In genomic region chr3L:1647276-1647919, dm6 we compare ENCODE assay signal across 5 fruit fly cellular contexts.
TF ChIP-seq lines count a peak whose summit lies in the region.

CG17249 (minus strand) TSS chr3L:1647464.
Bro (plus strand) TSS chr3L:1647869.

- TF ChIP-seq CTCF in whole organism, embryonic (GFP tag; optimal IDR thresholded peaks at IDR 0.05; lab: Kevin White, UChicago) = no peak

TF ChIP-seq in whole organism, adult, 20 proteins besides CTCF, POLR2A, EP300 and RAD21:
- TF ChIP-seq pad (GFP tag; optimal IDR thresholded peaks at IDR 0.05; lab: Kevin White, UChicago) = peak; percentile 38
- TF ChIP-seq CG33017 (tag; optimal IDR thresholded peaks at IDR 0.05; lab: Kevin White, UChicago) = no peak
- TF ChIP-seq kay (GFP tag; lab: Kevin White, UChicago; ENCODE audit: borderline replicate concordance) = no peak
- TF ChIP-seq cic (GFP tag; optimal IDR thresholded peaks at IDR 0.05; lab: Kevin White, UChicago) = peak; percentile 19
- no peak for TF ChIP-seq CG7045 (GFP tag; optimal IDR thresholded peaks at IDR 0.05; lab: Kevin White, UChicago)
- peak; percentile 3 for TF ChIP-seq Clk (GFP tag; optimal IDR thresholded peaks at IDR 0.05; lab: Kevin White, UChicago)
- peak; percentile 76 for TF ChIP-seq CG1620 (GFP tag; optimal IDR thresholded peaks at IDR 0.05; lab: Kevin White, UChicago)
- peak; percentile 34 for TF ChIP-seq ovo (GFP tag; optimal IDR thresholded peaks at IDR 0.05; lab: Kevin White, UChicago)
- TF ChIP-seq bab1 (GFP tag; optimal IDR thresholded peaks at IDR 0.05; lab: Kevin White, UChicago) = peak; percentile 32
- peak; percentile 99 for TF ChIP-seq CG14711 (tag; optimal IDR thresholded peaks at IDR 0.05; lab: Kevin White, UChicago)
- TF ChIP-seq Mnt (GFP tag; optimal IDR thresholded peaks at IDR 0.05; lab: Kevin White, UChicago) = peak; percentile 28
- TF ChIP-seq Hr96 (GFP tag; optimal IDR thresholded peaks at IDR 0.05; lab: Kevin White, UChicago) = no peak
- TF ChIP-seq toe (GFP tag; optimal IDR thresholded peaks at IDR 0.05; lab: Kevin White, UChicago) = peak; percentile 26
- TF ChIP-seq Crg-1 (GFP tag; optimal IDR thresholded peaks at IDR 0.05; lab: Kevin White, UChicago) = peak; percentile 69
- TF ChIP-seq CG5204 (GFP tag; optimal IDR thresholded peaks at IDR 0.05; lab: Kevin White, UChicago) = no peak
- TF ChIP-seq CG7101 (tag; optimal IDR thresholded peaks at IDR 0.05; lab: Kevin White, UChicago) = peak; percentile 57
TF ChIP-seq in whole organism, adult: peak in this region for 11.

TF ChIP-seq in whole organism, embryonic, 481 proteins besides CTCF, POLR2A, EP300 and RAD21 (continues in another document):
- TF ChIP-seq repo (GFP tag; optimal IDR thresholded peaks at IDR 0.05; lab: Kevin White, UChicago) (no peak), Hey (tag; optimal IDR thresholded peaks at IDR 0.05; lab: Kevin White, UChicago) (no peak), Atf3 (GFP tag; optimal IDR thresholded peaks at IDR 0.05; lab: Kevin White, UChicago) (no peak), Hr78 (GFP tag; optimal IDR thresholded peaks at IDR 0.05; lab: Kevin White, UChicago) (no peak), CG6854 (GFP tag; optimal IDR thresholded peaks at IDR 0.05; lab: Kevin White, UChicago) (no peak), chif (GFP tag; optimal IDR thresholded peaks at IDR 0.05; lab: Kevin White, UChicago) (no peak), so (GFP tag; IDR thresholded peaks at IDR 0.05; lab: Robert Waterston, UW) (no peak), H15 (GFP tag; IDR thresholded peaks at IDR 0.05; lab: Robert Waterston, UW) (no peak), CG17328 (GFP tag; IDR thresholded peaks at IDR 0.05; lab: Robert Waterston, UW) (no peak), cato (GFP tag; optimal IDR thresholded peaks at IDR 0.05; lab: Kevin White, UChicago; ENCODE audit: borderline replicate concordance) (no peak), fd64A (GFP tag; optimal IDR thresholded peaks at IDR 0.05; lab: Kevin White, UChicago) (no peak), CG42726 (GFP tag; IDR thresholded peaks at IDR 0.05; lab: Robert Waterston, UW; ENCODE audit: partially characterized antibody) (no peak), CG15269 (tag; optimal IDR thresholded peaks at IDR 0.05; lab: Kevin White, UChicago) (no peak), sr (GFP tag; IDR thresholded peaks at IDR 0.05; lab: Robert Waterston, UW) (no peak), gsb (GFP tag; IDR thresholded peaks at IDR 0.05; lab: Robert Waterston, UW) (no peak), CG13424 (tag; optimal IDR thresholded peaks at IDR 0.05; lab: Kevin White, UChicago) (no peak), Xrp1 (GFP tag; IDR thresholded peaks at IDR 0.05; lab: Robert Waterston, UW) (no peak), CG3163 (GFP tag; optimal IDR thresholded peaks at IDR 0.05; lab: Kevin White, UChicago) (peak; percentile 52), lmd (GFP tag; IDR thresholded peaks at IDR 0.05; lab: Robert Waterston, UW) (no peak), dm (GFP tag; optimal IDR thresholded peaks at IDR 0.05; lab: Kevin White, UChicago) (peak; percentile 39)

TF ChIP-seq in whole organism, prepupa, 60 proteins besides CTCF, POLR2A, EP300 and RAD21:
- TF ChIP-seq CG32006 (GFP tag; optimal IDR thresholded peaks at IDR 0.05; lab: Kevin White, UChicago) (no peak), esn (GFP tag; optimal IDR thresholded peaks at IDR 0.05; lab: Kevin White, UChicago) (peak; percentile 29), CG11762 (GFP tag; optimal IDR thresholded peaks at IDR 0.05; lab: Kevin White, UChicago; ENCODE audit: insufficient read depth) (no peak), CG31627 (GFP tag; optimal IDR thresholded peaks at IDR 0.05; lab: Kevin White, UChicago) (peak; percentile 53), Sox14 (GFP tag; optimal IDR thresholded peaks at IDR 0.05; lab: Kevin White, UChicago) (peak; percentile 64), CG3919 (GFP tag; optimal IDR thresholded peaks at IDR 0.05; lab: Kevin White, UChicago) (peak; percentile 13), CG1621 (tag; optimal IDR thresholded peaks at IDR 0.05; lab: Kevin White, UChicago) (peak; percentile 78), ss (GFP tag; optimal IDR thresholded peaks at IDR 0.05; lab: Kevin White, UChicago) (no peak), CG15336 (GFP tag; IDR thresholded peaks at IDR 0.05; lab: Robert Waterston, UW) (no peak), lz (GFP tag; optimal IDR thresholded peaks at IDR 0.05; lab: Kevin White, UChicago) (peak; percentile 27), pdm3 (GFP tag; optimal IDR thresholded peaks at IDR 0.05; lab: Kevin White, UChicago) (no peak), CG10631 (GFP tag; optimal IDR thresholded peaks at IDR 0.05; lab: Kevin White, UChicago) (no peak), topi (GFP tag; optimal IDR thresholded peaks at IDR 0.05; lab: Kevin White, UChicago) (peak; percentile 11), Eip78C (GFP tag; lab: Kevin White, UChicago) (peak; percentile 34), Eip93F (GFP tag; optimal IDR thresholded peaks at IDR 0.05; lab: Kevin White, UChicago) (no peak), CG8119 (GFP tag; IDR thresholded peaks at IDR 0.05; lab: Robert Waterston, UW) (no peak), Met (GFP tag; optimal IDR thresholded peaks at IDR 0.05; lab: Kevin White, UChicago) (no peak), CG6808 (GFP tag; optimal IDR thresholded peaks at IDR 0.05; lab: Kevin White, UChicago) (no peak), Sox15 (GFP tag; optimal IDR thresholded peaks at IDR 0.05; lab: Kevin White, UChicago) (no peak), CG8632 (GFP tag; optimal IDR thresholded peaks at IDR 0.05; lab: Kevin White, UChicago) (no peak)

TF ChIP-seq in whole organism, pupa, 21 proteins besides CTCF, POLR2A, EP300 and RAD21:
- TF ChIP-seq CG8301 (tag; optimal IDR thresholded peaks at IDR 0.05; lab: Kevin White, UChicago) (no peak), CG15710 (tag; optimal IDR thresholded peaks at IDR 0.05; lab: Kevin White, UChicago) (peak; percentile 83)

TF ChIP-seq in whole organism, wandering third instar larva, 38 proteins besides CTCF, POLR2A, EP300 and RAD21:
- TF ChIP-seq sv (GFP tag; optimal IDR thresholded peaks at IDR 0.05; lab: Kevin White, UChicago) = peak; percentile 38
- TF ChIP-seq fru (GFP tag; optimal IDR thresholded peaks at IDR 0.05; lab: Kevin White, UChicago) = no peak
- no peak for TF ChIP-seq dl (GFP tag; optimal IDR thresholded peaks at IDR 0.05; lab: Kevin White, UChicago; ENCODE audit: insufficient read depth in 1 of 2, partially characterized antibody in 2 of 2)
- TF ChIP-seq OdsH (GFP tag; optimal IDR thresholded peaks at IDR 0.05; lab: Kevin White, UChicago) = peak; percentile 16
- peak; percentile 25 for TF ChIP-seq Dif (GFP tag; optimal IDR thresholded peaks at IDR 0.05; lab: Kevin White, UChicago; ENCODE audit: partially characterized antibody)
- peak; percentile 2 for TF ChIP-seq psq (GFP tag; optimal IDR thresholded peaks at IDR 0.05; lab: Kevin White, UChicago)
- no peak for TF ChIP-seq N (GFP tag; optimal IDR thresholded peaks at IDR 0.05; lab: Kevin White, UChicago)
- peak; percentile 37 for TF ChIP-seq ey (GFP tag; optimal IDR thresholded peaks at IDR 0.05; lab: Kevin White, UChicago)
- TF ChIP-seq Hr83 (GFP tag; optimal IDR thresholded peaks at IDR 0.05; lab: Kevin White, UChicago; ENCODE audit: poor library complexity, severe bottlenecking) = peak; percentile 86
- TF ChIP-seq CrebA (GFP tag; optimal IDR thresholded peaks at IDR 0.05; lab: Kevin White, UChicago; ENCODE audit: borderline replicate concordance) = no peak
- TF ChIP-seq dsf (GFP tag; optimal IDR thresholded peaks at IDR 0.05; lab: Kevin White, UChicago; ENCODE audit: borderline replicate concordance) = no peak
- TF ChIP-seq foxo (GFP tag; optimal IDR thresholded peaks at IDR 0.05; lab: Kevin White, UChicago) = peak in 1 of 2 experiments; percentile 44
- peak; percentile 51 for TF ChIP-seq Myc (optimal IDR thresholded peaks at IDR 0.05; lab: Kevin White, UChicago)
- no peak for TF ChIP-seq Abd-B (GFP tag; optimal IDR thresholded peaks at IDR 0.05; lab: Kevin White, UChicago)
- no peak for TF ChIP-seq pan (optimal IDR thresholded peaks at IDR 0.05; lab: Kevin White, UChicago)
- peak; percentile 67 for TF ChIP-seq rgr (GFP tag; optimal IDR thresholded peaks at IDR 0.05; lab: Kevin White, UChicago)
- peak; percentile 80 for TF ChIP-seq Hnf4 (GFP tag; optimal IDR thresholded peaks at IDR 0.05; lab: Kevin White, UChicago)
